Worm (Caenorhabditis elegans) whole organism, young adult: ENCODE results near the gene F41F3.8.

Experiments
- B0019.2 ChIP-seq: fragments of 200-800 bp; sonication (Bioruptor generic); conservative IDR thresholded peaks from 2 replicates; pipeline ENCODE4 v1.3.6; 2022; ENCODE audit warnings: missing genetic modification reagents, missing genetic modification characterization, missing compliant biosample characterization
- B0035.1 ChIP-seq: sonication (generic microtip); optimal IDR thresholded peaks from 2 replicates; lab custom pipeline; 2016; ENCODE audit warnings: missing genetic modification characterization, mild to moderate bottlenecking, missing compliant biosample characterization, missing genotype, missing genetic modification reagents
- F37B4.10 ChIP-seq: fragments of 200-800 bp; sonication (Bioruptor generic); IDR thresholded peaks from 2 replicates; pipeline ENCODE4 v1.3.6; 2022; ENCODE audit warnings: missing genetic modification characterization, missing compliant biosample characterization
- F55B11.4 ChIP-seq: sonication (generic microtip); optimal IDR thresholded peaks from 2 replicates; lab custom pipeline; 2016; ENCODE audit warnings: missing compliant biosample characterization, missing genetic modification characterization, borderline replicate concordance; ENCODE audit not compliant: insufficient read depth
- T07F8.4 ChIP-seq: sonication (generic microtip); optimal IDR thresholded peaks from 2 replicates; lab custom pipeline; 2016; ENCODE audit warnings: mild to moderate bottlenecking, missing genetic modification characterization, moderate library complexity, missing compliant biosample characterization
- Y79H2A.3 ChIP-seq: fragments of 200-800 bp; sonication (Bioruptor generic); conservative IDR thresholded peaks from 2 replicates; pipeline ENCODE4 v1.3.6; 2022; ENCODE audit warnings: missing genetic modification reagents, missing genetic modification characterization, missing compliant biosample characterization
- Y95B8A.8 ChIP-seq: fragments of 200-800 bp; sonication (Bioruptor generic); IDR thresholded peaks from 2 replicates; pipeline ENCODE4 v1.3.6; 2022; ENCODE audit warnings: missing genetic modification reagents, missing genetic modification characterization, missing compliant biosample characterization
- ZK185.1 ChIP-seq: sonication (generic microtip); optimal IDR thresholded peaks from 2 replicates; lab custom pipeline; 2016; ENCODE audit warnings: mild to moderate bottlenecking, missing genetic modification characterization, missing compliant biosample characterization; ENCODE audit not compliant: poor library complexity, severe bottlenecking
- akir-1 ChIP-seq: fragments of 200-800 bp; sonication (Bioruptor generic); optimal IDR thresholded peaks from 2 replicates; lab custom pipeline; 2018; ENCODE audit warnings: mild to moderate bottlenecking, missing genetic modification characterization, moderate library complexity, missing compliant biosample characterization
- ama-1 ChIP-seq, 3 experiments: fragments of 150-350 bp in 1 of 3; sonication (generic microtip) in 2 of 3; optimal IDR thresholded peaks; 2 replicates each; lab custom pipeline; 2014 to 2018; ENCODE audit warnings: missing biosample characterization in 2 of 3, missing genetic modification characterization in 2 of 3, missing genetic modification reagents in 2 of 3
- bed-2 ChIP-seq: fragments of 200-800 bp; sonication (Bioruptor generic); IDR thresholded peaks from 2 replicates; pipeline ENCODE4 v1.3.6; 2022; ENCODE audit warnings: missing genetic modification reagents, missing genetic modification characterization, missing compliant biosample characterization
- cebp-1 ChIP-seq, 2 experiments: fragments of 200-800 bp in 1 of 2; sonication (Bioruptor generic) in 1 of 2; sonication (generic microtip) in 1 of 2; IDR thresholded peaks in 1 of 2; optimal IDR thresholded peaks in 1 of 2; 2 replicates each; pipeline versions ENCODE4 v1.3.6 to Lab custom; 2017 to 2022; ENCODE audit warnings: missing compliant biosample characterization in 2 of 2, missing genetic modification characterization in 2 of 2, mild to moderate bottlenecking in 1 of 2, missing genetic modification reagents in 1 of 2, moderate library complexity in 1 of 2
- cebp-2 ChIP-seq: fragments of 200-800 bp; sonication (Bioruptor generic); IDR thresholded peaks from 2 replicates; pipeline ENCODE4 v1.3.6; 2022; ENCODE audit warnings: missing genetic modification characterization, missing compliant biosample characterization
- ceh-100 ChIP-seq: fragments of 200-800 bp; sonication (Bioruptor generic); IDR thresholded peaks from 2 replicates; pipeline ENCODE4 v1.3.6; 2022; ENCODE audit warnings: missing genetic modification reagents, missing genetic modification characterization, missing compliant biosample characterization
- ceh-40 ChIP-seq: fragments of 200-800 bp; sonication (Bioruptor generic); IDR thresholded peaks from 2 replicates; pipeline ENCODE4 v1.3.6; 2022; ENCODE audit warnings: missing genetic modification characterization, missing compliant biosample characterization
- him-1 ChIP-seq: sonication (generic microtip); optimal IDR thresholded peaks from 2 replicates; lab custom pipeline; 2016; ENCODE audit warnings: missing genotype, missing genetic modification reagents, missing genetic modification characterization, missing compliant biosample characterization
- hlh-26 ChIP-seq: fragments of 200-800 bp; sonication (Bioruptor generic); conservative IDR thresholded peaks from 2 replicates; pipeline ENCODE4 v1.3.6; 2022; ENCODE audit warnings: missing genetic modification reagents, missing genetic modification characterization, missing compliant biosample characterization
- hrde-1 ChIP-seq: sonication (generic microtip); optimal IDR thresholded peaks from 2 replicates; lab custom pipeline; 2016; ENCODE audit warnings: missing genetic modification characterization, mild to moderate bottlenecking, missing compliant biosample characterization, moderate library complexity, missing genotype, missing genetic modification reagents, borderline replicate concordance
- hsf-1 ChIP-seq: fragments of 200-800 bp; sonication (Bioruptor generic); IDR thresholded peaks from 2 replicates; pipeline ENCODE4 v1.3.6; 2022; ENCODE audit warnings: missing genetic modification reagents, missing genetic modification characterization, missing compliant biosample characterization
- lin-35 ChIP-seq, 3 experiments: fragments of 150-350 bp in 2 of 3; sonication (generic microtip) in 1 of 3; optimal IDR thresholded peaks; 2 replicates each; lab custom pipeline; 2014 to 2018; ENCODE audit warnings: missing biosample characterization in 3 of 3, missing genetic modification characterization in 3 of 3, missing genetic modification reagents in 3 of 3
- lsy-27 ChIP-seq: sonication (generic microtip); optimal IDR thresholded peaks from 2 replicates; lab custom pipeline; 2017; ENCODE audit warnings: missing genetic modification characterization, mild to moderate bottlenecking, missing compliant biosample characterization, antibody characterized with exemption, missing genotype, borderline replicate concordance; ENCODE audit not compliant: insufficient read depth
- madf-10 ChIP-seq: sonication (generic microtip); optimal IDR thresholded peaks from 2 replicates; lab custom pipeline; 2016; ENCODE audit warnings: mild to moderate bottlenecking, missing genetic modification characterization, missing compliant biosample characterization
- mcd-1 ChIP-seq: fragments of 200-800 bp; sonication (Bioruptor generic); IDR thresholded peaks from 2 replicates; pipeline ENCODE4 v1.3.6; 2022; ENCODE audit warnings: missing genetic modification reagents, missing genetic modification characterization, missing compliant biosample characterization
- nfya-2 ChIP-seq: fragments of 200-800 bp; sonication (Bioruptor generic); IDR thresholded peaks from 2 replicates; pipeline ENCODE4 v1.3.6; 2022; ENCODE audit warnings: missing genetic modification reagents, missing genetic modification characterization, missing compliant biosample characterization
- nhr-120 ChIP-seq: fragments of 200-800 bp; sonication (Bioruptor generic); IDR thresholded peaks from 2 replicates; pipeline ENCODE4 v1.3.6; 2022; ENCODE audit warnings: missing genetic modification characterization, missing compliant biosample characterization
- nhr-90 ChIP-seq: sonication (generic microtip); optimal IDR thresholded peaks from 2 replicates; lab custom pipeline; 2016; ENCODE audit warnings: missing genotype, mild to moderate bottlenecking, missing genetic modification characterization, missing compliant biosample characterization
- pha-4 ChIP-seq: fragments of 150-350 bp; sonication (generic microtip); optimal IDR thresholded peaks from 2 replicates; lab custom pipeline; 2014; ENCODE audit warnings: missing biosample characterization, missing genetic modification reagents, missing genetic modification characterization
- rec-8 ChIP-seq, 2 experiments: sonication (generic microtip); optimal IDR thresholded peaks; 2 replicates each; lab custom pipeline; 2016; ENCODE audit warnings: mild to moderate bottlenecking in 2 of 2, missing genetic modification characterization in 2 of 2, missing genetic modification reagents in 2 of 2, missing genotype in 2 of 2, missing biosample characterization in 1 of 2, missing compliant biosample characterization in 1 of 2, moderate library complexity in 1 of 2
- snpc-1.1 ChIP-seq: sonication (generic microtip); optimal IDR thresholded peaks from 2 replicates; lab custom pipeline; 2017; ENCODE audit warnings: missing genetic modification characterization, mild to moderate bottlenecking, missing compliant biosample characterization, antibody characterized with exemption, moderate library complexity, missing genotype, missing genetic modification reagents; ENCODE audit not compliant: insufficient read depth
- snpc-4 ChIP-seq, 5 experiments: fragments of 150-350 bp in 1 of 5; sonication (generic microtip) in 4 of 5; optimal IDR thresholded peaks; 2 replicates each; lab custom pipeline; 2014 to 2018; ENCODE audit warnings: missing genetic modification characterization in 5 of 5, missing biosample characterization in 3 of 5, antibody characterized with exemption in 2 of 5, mild to moderate bottlenecking in 2 of 5, missing compliant biosample characterization in 2 of 5, missing genotype in 2 of 5, moderate library complexity in 2 of 5, missing genetic modification reagents in 1 of 5
- somi-1 ChIP-seq: fragments of 200-800 bp; sonication (Bioruptor generic); optimal IDR thresholded peaks from 2 replicates; lab custom pipeline; 2018; ENCODE audit warnings: mild to moderate bottlenecking, missing genetic modification characterization, missing compliant biosample characterization
- sptf-2 ChIP-seq: fragments of 200-800 bp; sonication (Bioruptor generic); optimal IDR thresholded peaks from 2 replicates; lab custom pipeline; 2018; ENCODE audit warnings: mild to moderate bottlenecking, missing genetic modification characterization, missing compliant biosample characterization
- tlf-1 ChIP-seq: fragments of 200-800 bp; sonication (Bioruptor generic); optimal IDR thresholded peaks from 2 replicates; lab custom pipeline; 2018; ENCODE audit warnings: mild to moderate bottlenecking, missing genetic modification characterization, missing compliant biosample characterization
- ztf-3 ChIP-seq: fragments of 200-800 bp; sonication (Bioruptor generic); optimal IDR thresholded peaks from 2 replicates; lab custom pipeline; 2018; ENCODE audit warnings: mild to moderate bottlenecking, missing genetic modification characterization, missing compliant biosample characterization

The F41F3.8 gene

DNA sequence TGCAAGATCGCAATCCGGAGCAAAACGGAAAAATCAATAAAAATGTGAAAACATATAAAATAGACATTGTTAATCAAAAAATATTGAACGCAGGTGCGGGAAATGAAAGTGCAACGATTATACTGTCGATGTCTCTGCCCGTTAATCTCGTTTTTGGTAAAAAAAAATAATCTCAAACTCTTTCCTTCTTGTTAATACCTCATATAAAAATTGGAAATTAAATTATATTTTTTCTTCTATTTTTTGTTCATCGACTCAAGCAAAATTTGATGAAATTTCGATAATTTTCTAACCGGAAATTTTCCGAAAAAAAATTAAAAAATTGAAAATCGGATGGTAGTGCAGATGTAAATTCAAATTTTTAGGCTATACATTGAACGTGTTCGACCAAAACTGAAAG lies 23.9 kb downstream of the F41F3.8 start, which contains the start of gene K03B4.9:
Gene K03B4.9 (minus strand): TSS at position 101 of the 400 bp plus-strand sequence.
- TF ChIP-seq nhr-120 (GFP tag; lab: Robert Waterston, UW) (no peak), nfya-2 (GFP tag; lab: Robert Waterston, UW) (no peak), mcd-1 (no peak), rec-8 (tag; optimal IDR thresholded peaks at IDR 0.05; lab: Kevin White, UChicago) (no peak), B0019.2 (GFP tag; lab: Robert Waterston, UW) (no peak), F37B4.10 (GFP tag; lab: Robert Waterston, UW) (no peak), ZK185.1 (tag; lab: Kevin White, UChicago) (no peak), akir-1 (GFP tag; lab: Kevin White, UChicago) (no peak), sptf-2 (no peak), pha-4 (tag; lab: Kevin White, UChicago) (no peak), madf-10 (tag; lab: Kevin White, UChicago) (no peak), bed-2 (GFP tag; lab: Robert Waterston, UW) (no peak), lsy-27 (tag; lab: Kevin White, UChicago) (no peak), hlh-26 (no peak), B0035.1 (tag; lab: Kevin White, UChicago) (no peak), snpc-1.1 (tag; lab: Kevin White, UChicago) (no peak), T07F8.4 (tag; lab: Kevin White, UChicago) (no peak)

- no peak for TF ChIP-seq snpc-4 (GFP tag; optimal IDR thresholded peaks at IDR 0.05; lab: Kevin White, UChicago)
- TF ChIP-seq snpc-4 (tag; optimal IDR thresholded peaks at IDR 0.05; lab: Kevin White, UChicago), result no peak
- no peak for TF ChIP-seq snpc-1.1 (tag; lab: Kevin White, UChicago)
Observed at ce11 chrV:4674506-4674905, 25.9 kb downstream of the F41F3.8 start, which contains the start of gene K03B4.8. K03B4.8 (minus strand) TSS chrV:4674606.

DNA sequence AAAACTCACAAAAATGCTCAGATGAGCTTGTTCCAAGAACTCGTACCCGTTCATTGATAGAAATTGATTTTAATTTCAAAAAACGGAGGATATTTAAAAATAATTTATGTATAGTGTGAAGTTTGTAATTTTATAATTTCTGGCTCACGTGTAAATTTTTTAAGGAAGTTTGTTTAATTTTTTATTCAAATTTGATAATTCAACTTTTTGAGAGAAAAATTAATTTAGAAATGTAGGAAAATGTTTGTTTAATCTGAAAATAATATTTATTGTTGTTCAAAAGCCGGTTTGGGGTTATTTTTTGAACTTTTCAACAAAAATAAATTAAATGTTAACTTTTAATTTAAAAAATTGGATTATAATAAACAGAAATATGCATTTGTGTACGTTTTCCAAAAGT lies 27.5 kb downstream of the F41F3.8 start, which contains the start of gene K03B4.6:
Gene K03B4.6 (minus strand): TSS at position 101 of the 400 bp plus-strand sequence.
- TF ChIP-seq bed-2 (GFP tag; lab: Robert Waterston, UW), result no peak
- no peak for TF ChIP-seq lin-35 (GFP tag; optimal IDR thresholded peaks at IDR 0.05; lab: Kevin White, UChicago)
- no peak for TF ChIP-seq mcd-1
- TF ChIP-seq somi-1, result no peak
- TF ChIP-seq him-1, result no peak
- TF ChIP-seq nhr-90 (tag; lab: Kevin White, UChicago), result no peak
- no peak for TF ChIP-seq ceh-40 (GFP tag; lab: Robert Waterston, UW)
- TF ChIP-seq ama-1 (optimal IDR thresholded peaks at IDR 0.05; lab: Kevin White, UChicago), result no peak
- TF ChIP-seq ama-1 (GFP tag; optimal IDR thresholded peaks at IDR 0.05; lab: Kevin White, UChicago), result no peak
- no peak for TF ChIP-seq cebp-2 (GFP tag; lab: Robert Waterston, UW)
- no peak for TF ChIP-seq Y79H2A.3 (GFP tag; lab: Robert Waterston, UW)
- TF ChIP-seq tlf-1 (GFP tag; lab: Kevin White, UChicago), result no peak
- no peak for TF ChIP-seq ztf-3 (GFP tag; lab: Kevin White, UChicago)
- no peak for TF ChIP-seq hsf-1 (GFP tag; lab: Robert Waterston, UW)
- no peak for TF ChIP-seq hrde-1
- no peak for TF ChIP-seq cebp-1 (GFP tag; IDR thresholded peaks at IDR 0.05; lab: Robert Waterston, UW)
- no peak for TF ChIP-seq cebp-1 (tag; optimal IDR thresholded peaks at IDR 0.05; lab: Kevin White, UChicago)
- TF ChIP-seq Y95B8A.8, result no peak
- TF ChIP-seq F55B11.4 (tag; lab: Kevin White, UChicago), result no peak
- TF ChIP-seq ceh-100 (GFP tag; lab: Robert Waterston, UW), result no peak
- TF ChIP-seq, all 124 proteins: peak for 0
